Fruit fly (Drosophila melanogaster) whole organism, wandering third instar larva: Measurements from ENCODE around the gene CG13895.

ENCODE experiments used
- CG32264 ChIP-seq: fragments of 200-800 bp; sonication (Bioruptor generic); optimal IDR thresholded peaks from 2 replicates; lab custom pipeline; 2016; ENCODE audit warnings: missing biosample characterization, missing genetic modification characterization
- Dif ChIP-seq: fragments of 200-275, 200-300 bp; sonication (Bioruptor generic); optimal IDR thresholded peaks from 2 replicates; lab custom pipeline; 2018; ENCODE audit warnings: missing biosample characterization, missing genetic modification characterization; ENCODE audit not compliant: partially characterized antibody
- HLH106 ChIP-seq: fragments of 200-800 bp; optimal IDR thresholded peaks from 3 replicates; lab custom pipeline; 2019; ENCODE audit warnings: missing biosample characterization, mild to moderate bottlenecking, missing genetic modification characterization, moderate library complexity
- Hr78 ChIP-seq: fragments of >200 bp; optimal IDR thresholded peaks from 2 replicates; lab custom pipeline; 2017; ENCODE audit warnings: missing biosample characterization, missing genetic modification characterization
- dl ChIP-seq, 2 experiments: fragments of 175-275, 200-275 bp in 1 of 2; fragments of 200-275 bp in 1 of 2; sonication (Bioruptor generic); optimal IDR thresholded peaks; lab custom pipeline; 2018; ENCODE audit warnings: mild to moderate bottlenecking in 2 of 2, missing biosample characterization in 2 of 2, missing genetic modification characterization in 2 of 2, moderate library complexity in 2 of 2; ENCODE audit not compliant: partially characterized antibody in 2 of 2, insufficient read depth in 1 of 2
- dmrt93B ChIP-seq: fragments of 200-800 bp; sonication (Bioruptor generic); optimal IDR thresholded peaks from 2 replicates; lab custom pipeline; 2018; ENCODE audit warnings: missing biosample characterization, mild to moderate bottlenecking, missing genetic modification characterization
- ey ChIP-seq: fragments of 200-800 bp; sonication (Bioruptor generic); optimal IDR thresholded peaks from 2 replicates; lab custom pipeline; 2016; ENCODE audit warnings: missing biosample characterization, missing genetic modification characterization
- h ChIP-seq: fragments of 200-800 bp; sonication (Bioruptor generic); optimal IDR thresholded peaks from 3 replicates; lab custom pipeline; 2016; ENCODE audit warnings: missing biosample characterization, mild to moderate bottlenecking, missing genetic modification characterization
- jim ChIP-seq: fragments of 175-275, 200-325 bp; sonication (Bioruptor generic); optimal IDR thresholded peaks from 2 replicates; lab custom pipeline; 2016; ENCODE audit warnings: missing biosample characterization, mild to moderate bottlenecking, missing genetic modification characterization
- lola ChIP-seq: fragments of >200 bp; optimal IDR thresholded peaks from 2 replicates; lab custom pipeline; 2017; ENCODE audit warnings: missing biosample characterization, missing genetic modification characterization
- psq ChIP-seq: fragments of 200-800 bp; sonication (Bioruptor generic); optimal IDR thresholded peaks from 3 replicates; lab custom pipeline; 2017; ENCODE audit warnings: missing biosample characterization, mild to moderate bottlenecking, missing genetic modification characterization, moderate library complexity
- rgr ChIP-seq: fragments of 200-800 bp; sonication (Bioruptor generic); optimal IDR thresholded peaks from 3 replicates; lab custom pipeline; 2016; ENCODE audit warnings: missing biosample characterization, mild to moderate bottlenecking, missing genetic modification characterization
- usp ChIP-seq: fragments of >200 bp; optimal IDR thresholded peaks from 2 replicates; lab custom pipeline; 2017; ENCODE audit warnings: missing biosample characterization, missing genetic modification characterization

DNA sequence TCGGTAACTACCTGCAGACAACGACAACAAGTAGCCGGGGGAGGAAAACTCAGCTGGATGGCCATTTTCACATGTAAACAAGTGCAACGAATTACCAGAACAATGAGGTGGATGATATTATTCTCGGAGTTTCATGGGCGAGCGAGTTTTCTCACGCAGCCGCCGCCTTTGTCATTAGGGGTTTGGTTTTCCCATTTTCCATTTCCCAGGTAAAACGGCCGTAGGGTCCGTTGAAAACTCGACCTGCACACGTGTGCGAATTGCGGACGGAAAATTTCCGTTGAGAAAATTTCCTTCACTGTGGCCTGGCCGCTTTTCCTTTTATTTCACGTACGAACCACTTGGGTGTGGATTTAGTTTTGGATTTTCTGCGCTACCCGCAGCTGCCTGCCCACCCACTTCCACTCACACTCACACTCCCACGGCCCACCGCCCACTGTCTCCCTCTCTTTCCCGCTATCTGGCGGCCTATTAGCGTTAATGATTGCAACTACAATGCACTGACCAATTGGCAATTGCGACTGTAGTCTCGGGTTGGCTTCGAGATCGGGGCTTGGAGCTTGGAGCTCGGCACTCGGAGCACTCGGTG lies 45.7 kb upstream of the CG13895 start:
- TF ChIP-seq Dif (GFP tag; lab: Kevin White, UChicago) (no peak), psq (no peak), lola (GFP tag; lab: Kevin White, UChicago) (no peak), HLH106 (tag; lab: Kevin White, UChicago) (no peak), dmrt93B (GFP tag; lab: Kevin White, UChicago) (no peak), usp (no peak), dl (GFP tag; optimal IDR thresholded peaks at IDR 0.05; lab: Kevin White, UChicago; ENCODE audit: insufficient read depth in 1 of 2, partially characterized antibody in 2 of 2) (no peak), CG32264 (GFP tag; lab: Kevin White, UChicago) (no peak), h (GFP tag; lab: Kevin White, UChicago) (no peak), Hr78 (GFP tag; lab: Kevin White, UChicago) (no peak), jim (no peak), ey (no peak), rgr (GFP tag; lab: Kevin White, UChicago) (no peak)
